Worm (Caenorhabditis elegans) whole organism, young adult: Measurements from ENCODE around the gene mfsd-8.
"Not testable (repeated sequence)": the region's sequence is repeated elsewhere in the genome, so short reads cannot be mapped to it uniquely, and the experiment has no call there.

Source experiments
- ZK185.1 ChIP-seq: sonication (generic microtip); optimal IDR thresholded peaks from 2 replicates; lab custom pipeline; 2016; ENCODE audit warnings: mild to moderate bottlenecking, missing genetic modification characterization, missing compliant biosample characterization; ENCODE audit not compliant: poor library complexity, severe bottlenecking
- ets-4 ChIP-seq: fragments of 200-800 bp; sonication (Bioruptor generic); optimal IDR thresholded peaks from 2 replicates; lab custom pipeline; 2018; ENCODE audit warnings: mild to moderate bottlenecking, missing genetic modification characterization, missing compliant biosample characterization
- lsl-1 ChIP-seq: fragments of 200-800 bp; sonication (Bioruptor generic); optimal IDR thresholded peaks from 2 replicates; lab custom pipeline; 2018; ENCODE audit warnings: mild to moderate bottlenecking, missing genetic modification characterization, moderate library complexity, missing compliant biosample characterization
- pbrm-1 ChIP-seq: fragments of 200-800 bp; sonication (Bioruptor generic); IDR thresholded peaks from 2 replicates; pipeline ENCODE4 v1.3.6; 2022; ENCODE audit warnings: missing genetic modification reagents, missing genetic modification characterization, missing compliant biosample characterization
- pha-4 ChIP-seq: fragments of 150-350 bp; sonication (generic microtip); optimal IDR thresholded peaks from 2 replicates; lab custom pipeline; 2014; ENCODE audit warnings: missing biosample characterization, missing genetic modification reagents, missing genetic modification characterization
- sea-2 ChIP-seq: fragments of 200-800 bp; sonication (Bioruptor generic); IDR thresholded peaks from 2 replicates; pipeline ENCODE4 v1.3.6; 2022; ENCODE audit warnings: missing genetic modification characterization, missing compliant biosample characterization
- somi-1 ChIP-seq: fragments of 200-800 bp; sonication (Bioruptor generic); optimal IDR thresholded peaks from 2 replicates; lab custom pipeline; 2018; ENCODE audit warnings: mild to moderate bottlenecking, missing genetic modification characterization, missing compliant biosample characterization

ce11 chrIII:3334264-3334663, 52.2 kb downstream of the mfsd-8 start:
- not testable (repeated sequence) for TF ChIP-seq ZK185.1 (tag; lab: Kevin White, UChicago); lsl-1 (GFP tag; lab: Kevin White, UChicago); ets-4 (GFP tag; lab: Kevin White, UChicago); sea-2; somi-1 (GFP tag; lab: Kevin White, UChicago); pha-4 (tag; lab: Kevin White, UChicago); pbrm-1 (GFP tag; lab: Robert Waterston, UW)
